Worm (Caenorhabditis elegans) whole organism, L2 larva: Measurements from ENCODE around the gene ZK892.6.

Source experiments
- C34F6.9 ChIP-seq: fragments of 150-350 bp; optimal IDR thresholded peaks from 2 replicates; lab custom pipeline; 2014; ENCODE audit warnings: missing biosample characterization, missing genetic modification characterization
- F13H6.1 ChIP-seq: sonication (generic microtip); optimal IDR thresholded peaks from 2 replicates; lab custom pipeline; 2016; ENCODE audit warnings: missing genetic modification characterization, missing compliant biosample characterization
- alr-1 ChIP-seq: fragments of 150-350 bp; optimal IDR thresholded peaks from 2 replicates; lab custom pipeline; 2014; ENCODE audit warnings: missing biosample characterization, missing genetic modification characterization
- aly-2 ChIP-seq: fragments of 150-350 bp; optimal IDR thresholded peaks from 2 replicates; lab custom pipeline; 2014; ENCODE audit warnings: missing biosample characterization, missing genetic modification characterization
- blmp-1 ChIP-seq: sonication (generic microtip); optimal IDR thresholded peaks from 2 replicates; lab custom pipeline; 2017; ENCODE audit warnings: missing genetic modification characterization, mild to moderate bottlenecking, missing compliant biosample characterization, antibody characterized with exemption, moderate library complexity; ENCODE audit not compliant: insufficient read depth
- ceh-16 ChIP-seq: fragments of 150-350 bp; optimal IDR thresholded peaks from 2 replicates; lab custom pipeline; 2014; ENCODE audit warnings: missing biosample characterization, missing genetic modification characterization
- ceh-82 ChIP-seq: fragments of 150-350 bp; optimal IDR thresholded peaks from 2 replicates; lab custom pipeline; 2014; ENCODE audit warnings: missing biosample characterization, missing genetic modification characterization
- crh-2 ChIP-seq: sonication (generic microtip); optimal IDR thresholded peaks from 2 replicates; lab custom pipeline; 2017; ENCODE audit warnings: missing biosample characterization, missing genetic modification characterization
- elt-3 ChIP-seq: sonication (generic microtip); optimal IDR thresholded peaks from 2 replicates; lab custom pipeline; 2017; ENCODE audit warnings: missing biosample characterization, missing genetic modification characterization
- fos-1 ChIP-seq: fragments of 150-350 bp; optimal IDR thresholded peaks from 2 replicates; lab custom pipeline; 2014; ENCODE audit warnings: missing biosample characterization, missing genetic modification characterization
- gmeb-1 ChIP-seq: fragments of 150-350 bp; optimal IDR thresholded peaks from 2 replicates; lab custom pipeline; 2014; ENCODE audit warnings: missing biosample characterization, missing genetic modification characterization
- lin-11 ChIP-seq: fragments of 150-350 bp; sonication (generic microtip); optimal IDR thresholded peaks from 2 replicates; lab custom pipeline; 2014; ENCODE audit warnings: missing biosample characterization, missing genetic modification characterization, inconsistent platforms, mixed read lengths
- lsy-2 ChIP-seq, 2 experiments: fragments of 150-350 bp in 1 of 2; sonication (generic microtip) in 1 of 2; optimal IDR thresholded peaks; 2 replicates each; lab custom pipeline; 2014 to 2017; ENCODE audit warnings: missing biosample characterization in 2 of 2, missing genetic modification characterization in 2 of 2
- mbf-1 ChIP-seq: sonication (generic microtip); optimal IDR thresholded peaks from 2 replicates; lab custom pipeline; 2017; ENCODE audit warnings: missing biosample characterization, missing genetic modification characterization
- nhr-10 ChIP-seq: sonication (generic microtip); optimal IDR thresholded peaks from 2 replicates; lab custom pipeline; 2017; ENCODE audit warnings: missing biosample characterization, missing genetic modification characterization
- nhr-129 ChIP-seq: fragments of 150-350 bp; optimal IDR thresholded peaks from 2 replicates; lab custom pipeline; 2014; ENCODE audit warnings: missing biosample characterization, missing genetic modification characterization
- nhr-21 ChIP-seq: fragments of 150-350 bp; optimal IDR thresholded peaks from 2 replicates; lab custom pipeline; 2014; ENCODE audit warnings: missing biosample characterization, missing genetic modification characterization
- nhr-23 ChIP-seq: fragments of 150-350 bp; optimal IDR thresholded peaks from 2 replicates; lab custom pipeline; 2014; ENCODE audit warnings: missing biosample characterization, missing genetic modification reagents, missing genetic modification characterization
- nhr-237 ChIP-seq: fragments of 150-350 bp; optimal IDR thresholded peaks from 2 replicates; lab custom pipeline; 2014; ENCODE audit warnings: missing biosample characterization, missing genetic modification characterization
- sem-4 ChIP-seq: fragments of 150-350 bp; optimal IDR thresholded peaks from 2 replicates; lab custom pipeline; 2014; ENCODE audit warnings: missing biosample characterization, missing genetic modification reagents, missing genetic modification characterization
- sma-3 ChIP-seq: sonication (generic microtip); optimal IDR thresholded peaks from 2 replicates; lab custom pipeline; 2016; ENCODE audit warnings: missing genetic modification reagents, missing genetic modification characterization, missing compliant biosample characterization
- sma-9 ChIP-seq, 2 experiments: fragments of 150-350 bp in 1 of 2; sonication (generic microtip) in 1 of 2; optimal IDR thresholded peaks; 2 replicates each; lab custom pipeline; 2014 to 2016; ENCODE audit warnings: missing genetic modification characterization in 2 of 2, mild to moderate bottlenecking in 1 of 2, missing biosample characterization in 1 of 2, missing compliant biosample characterization in 1 of 2, missing genetic modification reagents in 1 of 2, moderate library complexity in 1 of 2
- snpc-4 ChIP-seq: fragments of 150-350 bp; optimal IDR thresholded peaks from 2 replicates; lab custom pipeline; 2014; ENCODE audit warnings: missing biosample characterization, missing genetic modification characterization
- unc-55 ChIP-seq: fragments of 150-350 bp; sonication (generic microtip); optimal IDR thresholded peaks from 3 replicates; lab custom pipeline; 2014; ENCODE audit warnings: missing biosample characterization, missing genetic modification reagents, missing genetic modification characterization
- ztf-11 ChIP-seq: sonication (generic microtip); optimal IDR thresholded peaks from 2 replicates; lab custom pipeline; 2017; ENCODE audit warnings: missing biosample characterization, missing genetic modification characterization

Gene ZK892.6

DNA sequence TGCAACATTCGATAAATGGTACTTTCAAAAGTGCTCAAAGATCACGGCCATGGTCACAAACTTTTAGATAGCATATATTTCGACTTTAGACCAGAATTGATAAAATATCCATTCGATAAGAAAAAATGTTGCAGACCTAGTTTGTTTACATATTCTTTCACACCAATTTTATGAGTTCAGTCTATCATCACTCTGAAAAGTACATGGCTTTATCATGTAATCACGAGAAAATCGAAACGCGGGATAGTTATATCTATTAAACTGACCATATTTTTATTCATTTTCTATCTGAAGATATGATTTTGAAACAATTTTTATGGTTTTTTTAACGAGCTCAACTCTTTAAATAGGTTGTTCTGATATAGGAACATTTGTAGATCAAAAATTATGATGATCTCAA, 48.5 kb downstream of the ZK892.6 start, which contains the start of gene pho-11:
TSS of gene pho-11 (plus strand) at position 374 of the 400 bp plus-strand sequence.
- TF ChIP-seq blmp-1 (tag; lab: Kevin White, UChicago): no peak
- no peak for TF ChIP-seq mbf-1
- no peak for TF ChIP-seq aly-2 (tag; lab: Kevin White, UChicago)
- no peak for TF ChIP-seq nhr-21 (tag; lab: Kevin White, UChicago)
- no peak for TF ChIP-seq nhr-23 (tag; lab: Kevin White, UChicago)
- no peak for TF ChIP-seq alr-1
- no peak for TF ChIP-seq C34F6.9 (tag; lab: Kevin White, UChicago)
- no peak for TF ChIP-seq crh-2
- no peak for TF ChIP-seq elt-3 (tag; lab: Kevin White, UChicago)
- no peak for TF ChIP-seq snpc-4 (tag; lab: Kevin White, UChicago)
- no peak for TF ChIP-seq lin-11
- no peak for TF ChIP-seq unc-55 (GFP tag; lab: Kevin White, UChicago)
- TF ChIP-seq nhr-237: no peak
- TF ChIP-seq ceh-16: no peak
- no peak for TF ChIP-seq sma-9 (GFP tag; optimal IDR thresholded peaks at IDR 0.05; lab: Kevin White, UChicago)
- no peak for TF ChIP-seq sma-9 (tag; optimal IDR thresholded peaks at IDR 0.05; lab: Kevin White, UChicago)
- no peak for TF ChIP-seq sma-3 (GFP tag; lab: Kevin White, UChicago)
- TF ChIP-seq fos-1 (tag; lab: Kevin White, UChicago): no peak
- no peak for TF ChIP-seq nhr-10 (tag; lab: Kevin White, UChicago)

ce11 chrII:9931012-9931411, 48.9 kb downstream of the ZK892.6 start:
- peak; percentile 48 for TF ChIP-seq unc-55 (GFP tag; lab: Kevin White, UChicago)
- peak; percentile 48 for TF ChIP-seq sma-9 (GFP tag; optimal IDR thresholded peaks at IDR 0.05; lab: Kevin White, UChicago)
- TF ChIP-seq sma-9 (tag; optimal IDR thresholded peaks at IDR 0.05; lab: Kevin White, UChicago): no peak
- TF ChIP-seq F13H6.1 (tag; lab: Kevin White, UChicago): peak; percentile 15
- no peak for TF ChIP-seq ztf-11 (tag; lab: Kevin White, UChicago)
- peak in 1 of 2 experiments; percentile 52 for TF ChIP-seq lsy-2 (tag; optimal IDR thresholded peaks at IDR 0.05; lab: Kevin White, UChicago)
- TF ChIP-seq gmeb-1: peak; percentile 15
- peak; percentile 43 for TF ChIP-seq nhr-129 (tag; lab: Kevin White, UChicago)
- no peak for TF ChIP-seq ceh-82 (tag; lab: Kevin White, UChicago)
- TF ChIP-seq sem-4 (tag; lab: Kevin White, UChicago): no peak
- peak; percentile 52 for TF ChIP-seq C34F6.9 (tag; lab: Kevin White, UChicago)
- TF ChIP-seq alr-1: no peak
